Worm (Caenorhabditis elegans): Measurements from ENCODE around the gene E04F6.9.

Gene E04F6.9

ce11 chrII:7197434-7197833 is 14.5 kb downstream of the E04F6.9 start:
- TF ChIP-seq nhr-25 (tag; optimal IDR thresholded peaks at IDR 0.05), result no peak
- TF ChIP-seq nhr-21 (tag; optimal IDR thresholded peaks at IDR 0.05), result no peak
- TF ChIP-seq lsy-2 (tag; optimal IDR thresholded peaks at IDR 0.05), result no peak
- no peak for TF ChIP-seq nhr-10 (tag; optimal IDR thresholded peaks at IDR 0.05)
- no peak for TF ChIP-seq F13H6.1 (tag; optimal IDR thresholded peaks at IDR 0.05)
- TF ChIP-seq egl-27 (tag; optimal IDR thresholded peaks at IDR 0.05), result no peak
- no peak for TF ChIP-seq sem-4 (tag; optimal IDR thresholded peaks at IDR 0.05)
- peak; percentile 32 for TF ChIP-seq crh-2 (tag; optimal IDR thresholded peaks at IDR 0.05)

ce11 chrII:7196040-7196439 is 15.9 kb downstream of the E04F6.9 start, which contains the start of gene maoc-1:
TSS of gene maoc-1 (plus strand) at chrII:7196276.
- TF ChIP-seq fos-1 (tag; optimal IDR thresholded peaks at IDR 0.05) (peak; percentile 25), nhr-10 (tag; optimal IDR thresholded peaks at IDR 0.05) (no peak), sma-9 (GFP tag; optimal IDR thresholded peaks at IDR 0.05) (peak; percentile 13), sma-9 (tag; optimal IDR thresholded peaks at IDR 0.05) (no peak)

ce11 chrII:7195541-7195940 is 16.4 kb downstream of the E04F6.9 start, which contains the start of gene acdh-12:
TSS of gene acdh-12 (minus strand) at chrII:7195641.
- TF ChIP-seq mbf-1 (tag; optimal IDR thresholded peaks at IDR 0.05) (no peak), ceh-82 (tag; optimal IDR thresholded peaks at IDR 0.05) (no peak), nhr-237 (tag; optimal IDR thresholded peaks at IDR 0.05) (no peak), nhr-10 (tag; optimal IDR thresholded peaks at IDR 0.05) (no peak), lin-39 (tag; optimal IDR thresholded peaks at IDR 0.05) (no peak), ztf-1 (GFP tag; conservative IDR thresholded peaks at IDR 0.05) (no peak), C34F6.9 (tag; optimal IDR thresholded peaks at IDR 0.05) (no peak), elt-1 (tag; optimal IDR thresholded peaks at IDR 0.05) (no peak), lin-13 (GFP tag; optimal IDR thresholded peaks at IDR 0.05) (no peak)

- TF ChIP-seq mbf-1 (tag; optimal IDR thresholded peaks at IDR 0.05) (no peak), dmd-4 (tag; optimal IDR thresholded peaks at IDR 0.05) (no peak), nhr-11 (tag; optimal IDR thresholded peaks at IDR 0.05) (no peak), sma-9 (GFP tag; optimal IDR thresholded peaks at IDR 0.05) (no peak), sma-9 (tag; optimal IDR thresholded peaks at IDR 0.05) (no peak), F13H6.1 (tag; optimal IDR thresholded peaks at IDR 0.05) (no peak)
Measured at ce11 chrII:7189120-7189519, 22.8 kb downstream of the E04F6.9 start, which contains the start of gene E04F6.4. TSS of gene E04F6.4 (plus strand) at chrII:7189420.

- TF ChIP-seq alr-1 (tag; optimal IDR thresholded peaks at IDR 0.05) (no peak), nhr-77 (tag; optimal IDR thresholded peaks at IDR 0.05) (no peak), blmp-1 (tag; optimal IDR thresholded peaks at IDR 0.05; ENCODE audit: insufficient read depth) (no peak), elt-3 (tag; optimal IDR thresholded peaks at IDR 0.05) (no peak), lin-39 (tag; optimal IDR thresholded peaks at IDR 0.05) (no peak), ceh-82 (tag; optimal IDR thresholded peaks at IDR 0.05) (no peak), ztf-1 (GFP tag; conservative IDR thresholded peaks at IDR 0.05) (no peak), mdl-1 (tag; optimal IDR thresholded peaks at IDR 0.05) (no peak), sma-9 (GFP tag; optimal IDR thresholded peaks at IDR 0.05) (no peak), sma-9 (tag; optimal IDR thresholded peaks at IDR 0.05) (no peak), egl-27 (tag; optimal IDR thresholded peaks at IDR 0.05) (no peak), lin-13 (GFP tag; optimal IDR thresholded peaks at IDR 0.05) (no peak), dmd-4 (tag; optimal IDR thresholded peaks at IDR 0.05) (no peak), mbf-1 (tag; optimal IDR thresholded peaks at IDR 0.05) (no peak), unc-55 (GFP tag; optimal IDR thresholded peaks at IDR 0.05) (no peak)
Measured at ce11 chrII:7187110-7187509, 24.8 kb downstream of the E04F6.9 start, which contains the start of gene C27H5.6. TSS of gene C27H5.6 (minus strand) at chrII:7187210.

ce11 chrII:7186117-7186516 is 25.8 kb downstream of the E04F6.9 start:
- TF ChIP-seq nhr-129 (tag; optimal IDR thresholded peaks at IDR 0.05) (no peak), lin-13 (GFP tag; optimal IDR thresholded peaks at IDR 0.05) (no peak), nhr-23 (tag; optimal IDR thresholded peaks at IDR 0.05) (no peak), mdl-1 (tag; optimal IDR thresholded peaks at IDR 0.05) (no peak), nhr-12 (tag; optimal IDR thresholded peaks at IDR 0.05) (no peak), unc-62 (GFP tag; optimal IDR thresholded peaks at IDR 0.05) (no peak), lsy-2 (tag; optimal IDR thresholded peaks at IDR 0.05) (no peak), zag-1 (tag; optimal IDR thresholded peaks at IDR 0.05) (no peak), alr-1 (tag; optimal IDR thresholded peaks at IDR 0.05) (no peak), sem-4 (tag; optimal IDR thresholded peaks at IDR 0.05) (no peak), crh-2 (tag; optimal IDR thresholded peaks at IDR 0.05) (no peak), aly-2 (tag; optimal IDR thresholded peaks at IDR 0.05) (no peak), nhr-10 (tag; optimal IDR thresholded peaks at IDR 0.05) (no peak), ama-1 (optimal IDR thresholded peaks at IDR 0.05) (no peak)
